Worm (Caenorhabditis elegans): ENCODE results near the gene Y39G8B.7.
"Not testable (repeated sequence)": the region's sequence is repeated elsewhere in the genome, so short reads cannot be mapped to it uniquely, and the experiment has no call there.

The Y39G8B.7 gene

ce11 chrII:14036724-14037483 lies 42.1 kb upstream of the Y39G8B.7 start (continued):
- TF ChIP-seq lin-35 (GFP tag; optimal IDR thresholded peaks at IDR 0.05): peak in 1 of 2 experiments; percentile 9

ce11 chrII:14034559-14034958 lies 39.7 kb upstream of the Y39G8B.7 start:
- TF ChIP-seq pax-3 (tag; optimal IDR thresholded peaks at IDR 0.05) (no peak), pqm-1 (tag; optimal IDR thresholded peaks at IDR 0.05) (no peak), sox-4 (tag; optimal IDR thresholded peaks at IDR 0.05) (no peak), hlh-4 (tag; optimal IDR thresholded peaks at IDR 0.05) (no peak)

ce11 chrII:14032705-14033104 lies 37.9 kb upstream of the Y39G8B.7 start:
- TF ChIP-seq nhr-71 (tag; optimal IDR thresholded peaks at IDR 0.05): peak; percentile 3
- TF ChIP-seq nhr-90 (tag; optimal IDR thresholded peaks at IDR 0.05; ENCODE audit: poor library complexity): no peak

- not testable (repeated sequence) for TF ChIP-seq ceh-63 (GFP tag; optimal IDR thresholded peaks at IDR 0.05); mab-9 (GFP tag; IDR thresholded peaks at IDR 0.05); alr-1 (tag; optimal IDR thresholded peaks at IDR 0.05; ENCODE audit: borderline replicate concordance)
Measured at ce11 chrII:14021230-14021629, 26.4 kb upstream of the Y39G8B.7 start, which contains the start of gene F01D5.10. Gene F01D5.10 (minus strand): TSS chrII:14021330.

- TF ChIP-seq ceh-8 (GFP tag; optimal IDR thresholded peaks at IDR 0.05): peak; percentile 43
Measured at ce11 chrII:14019625-14020024, 24.8 kb upstream of the Y39G8B.7 start.

- TF ChIP-seq tlp-1 (tag; optimal IDR thresholded peaks at IDR 0.05): no peak
- no peak for TF ChIP-seq sptf-1 (tag; optimal IDR thresholded peaks at IDR 0.05)
- no peak for TF ChIP-seq lin-39 (tag; optimal IDR thresholded peaks at IDR 0.05)
- TF ChIP-seq efl-1 (optimal IDR thresholded peaks at IDR 0.05): no peak
- TF ChIP-seq efl-1 (GFP tag; optimal IDR thresholded peaks at IDR 0.05 in 1 of 2): no peak
- no peak for TF ChIP-seq fos-1 (tag; optimal IDR thresholded peaks at IDR 0.05)
- no peak for TF ChIP-seq isw-1 (GFP tag; IDR thresholded peaks at IDR 0.05)
- no peak for TF ChIP-seq fkh-8 (tag; optimal IDR thresholded peaks at IDR 0.05)
- no peak for TF ChIP-seq nhr-12 (tag; optimal IDR thresholded peaks at IDR 0.05)
- no peak for TF ChIP-seq sup-37 (GFP tag; optimal IDR thresholded peaks at IDR 0.05)
- TF ChIP-seq ceh-90 (tag; optimal IDR thresholded peaks at IDR 0.05): no peak
Measured at ce11 chrII:14018887-14019286, 24.1 kb upstream of the Y39G8B.7 start.

- TF ChIP-seq jun-1 (tag; optimal IDR thresholded peaks at IDR 0.05) (peak; percentile 71), F16B12.6 (tag; optimal IDR thresholded peaks at IDR 0.05) (peak; percentile 3), mab-9 (GFP tag; IDR thresholded peaks at IDR 0.05) (0 out of 2 replicates have a peak, but pooled peaks have one; percentile 55), ama-1 (optimal IDR thresholded peaks at IDR 0.05) (peak; percentile 97), isw-1 (GFP tag; IDR thresholded peaks at IDR 0.05) (peak; percentile 49), nhr-71 (tag; optimal IDR thresholded peaks at IDR 0.05) (peak; percentile 94), nhr-84 (tag; optimal IDR thresholded peaks at IDR 0.05) (no peak), nhr-77 (tag; optimal IDR thresholded peaks at IDR 0.05) (peak; percentile 86), vab-15 (tag; optimal IDR thresholded peaks at IDR 0.05) (no peak), mep-1 (tag; optimal IDR thresholded peaks at IDR 0.05) (peak; percentile 79), mdl-1 (tag; optimal IDR thresholded peaks at IDR 0.05) (peak in 1 of 2 experiments; percentile 49), nhr-12 (tag; optimal IDR thresholded peaks at IDR 0.05) (no peak), unc-62 (GFP tag; optimal IDR thresholded peaks at IDR 0.05) (no peak), lin-39 (tag; optimal IDR thresholded peaks at IDR 0.05) (peak; percentile 81), Y116A8C.19 (tag; optimal IDR thresholded peaks at IDR 0.05; ENCODE audit: borderline replicate concordance) (no peak), C34B4.2 (tag; optimal IDR thresholded peaks at IDR 0.05) (peak; percentile 5), blmp-1 (tag; optimal IDR thresholded peaks at IDR 0.05) (no peak), zip-4 (GFP tag; optimal IDR thresholded peaks at IDR 0.05) (peak; percentile 81), ceh-90 (tag; optimal IDR thresholded peaks at IDR 0.05) (no peak), elt-2 (tag; optimal IDR thresholded peaks at IDR 0.05) (peak; percentile 94), ztf-11 (tag; optimal IDR thresholded peaks at IDR 0.05) (peak in 1 of 2 experiments; percentile 65), unc-98 (GFP tag; IDR thresholded peaks at IDR 0.05) (no peak), nhr-237 (tag; optimal IDR thresholded peaks at IDR 0.05) (no peak), alr-1 (tag; optimal IDR thresholded peaks at IDR 0.05; ENCODE audit: borderline replicate concordance) (no peak), nhr-47 (tag; optimal IDR thresholded peaks at IDR 0.05) (peak; percentile 93)
Measured at ce11 chrII:14018192-14018591, 23.4 kb upstream of the Y39G8B.7 start.

All from whole organism, L1 larva.